Worm (Caenorhabditis elegans): ENCODE data around the gene pgl-1.

pgl-1 gene

DNA sequence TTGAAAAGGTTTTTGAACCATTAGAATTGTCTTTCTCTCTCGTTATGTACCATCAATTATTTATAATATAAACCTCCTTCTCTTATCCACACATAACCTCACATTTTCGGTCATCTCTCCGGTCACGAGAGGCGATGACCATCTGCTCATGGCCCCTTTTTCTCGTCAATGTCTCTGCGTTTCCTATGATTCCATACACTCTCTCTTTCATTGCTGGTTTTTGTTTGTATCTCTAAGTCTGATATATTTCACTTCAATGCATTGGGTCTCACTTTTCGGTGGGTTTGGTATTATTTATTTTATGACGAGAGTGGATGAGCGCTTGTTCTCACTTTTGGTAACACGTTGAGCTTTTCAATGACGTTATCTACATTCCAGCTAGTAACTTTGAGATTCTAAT, 45.9 kb upstream of the pgl-1 start (continued):
- no peak for TF ChIP-seq fkh-10 (GFP tag; optimal IDR thresholded peaks at IDR 0.05)
- TF ChIP-seq sox-4 (tag; optimal IDR thresholded peaks at IDR 0.05): no peak
- TF ChIP-seq ceh-8 (GFP tag; optimal IDR thresholded peaks at IDR 0.05): no peak
- TF ChIP-seq grh-1 (GFP tag; IDR thresholded peaks at IDR 0.05): no peak; the same call in 1 of the 2 replicates
- TF ChIP-seq nhr-19 (GFP tag; conservative IDR thresholded peaks at IDR 0.05): peak; percentile 74
- no peak for TF ChIP-seq unc-30 (tag; optimal IDR thresholded peaks at IDR 0.05)

DNA sequence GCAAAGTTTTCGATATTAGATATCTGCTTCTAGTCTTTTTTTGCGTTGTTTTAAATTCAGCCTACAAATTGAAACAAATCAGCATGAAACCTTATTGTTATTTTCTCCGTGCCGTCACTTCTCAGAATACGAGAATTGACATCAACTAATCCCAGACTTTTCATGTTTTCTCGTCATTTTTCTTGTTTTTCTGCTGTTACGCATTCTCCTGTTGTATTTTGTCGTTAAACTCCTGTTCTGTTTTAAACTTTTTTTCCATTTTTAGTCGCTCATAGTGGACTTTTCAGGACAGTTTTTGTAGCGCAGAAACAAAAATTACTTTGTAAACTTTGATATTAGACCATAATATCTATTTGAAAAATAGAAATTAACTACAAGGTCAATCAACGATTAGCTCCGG, 45.1 kb upstream of the pgl-1 start:
- TF ChIP-seq mdl-1 (tag; optimal IDR thresholded peaks at IDR 0.05) (no peak), nhr-85 (tag) (peak; percentile 56)

DNA sequence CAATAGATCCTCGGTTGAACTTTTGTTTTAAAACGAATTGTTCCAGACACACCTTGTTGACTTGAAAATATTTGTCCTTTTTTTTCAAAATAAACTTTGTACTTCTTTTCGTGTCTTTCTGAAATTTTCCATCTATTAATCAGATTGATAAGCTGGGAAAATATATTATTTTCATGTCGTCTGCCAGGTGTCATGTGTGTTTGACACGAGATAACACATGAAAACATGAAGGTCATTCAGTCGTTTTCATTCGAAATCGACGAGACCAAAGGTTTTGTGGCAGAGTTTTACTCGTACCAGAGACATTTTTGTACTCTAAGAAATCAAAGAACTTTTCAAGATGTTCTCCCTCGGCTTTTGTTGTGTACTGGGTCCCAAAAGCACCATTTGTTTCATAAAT, 43.5 kb upstream of the pgl-1 start:
- no peak for TF ChIP-seq isw-1 (GFP tag; IDR thresholded peaks at IDR 0.05)
- peak in 1 of 2 experiments; percentile 58 for TF ChIP-seq lin-35 (GFP tag; optimal IDR thresholded peaks at IDR 0.05)
- TF ChIP-seq rnt-1 (tag; optimal IDR thresholded peaks at IDR 0.05): no peak
- no peak for TF ChIP-seq egl-13 (tag; optimal IDR thresholded peaks at IDR 0.05)
- no peak for TF ChIP-seq efl-1 (optimal IDR thresholded peaks at IDR 0.05)
- TF ChIP-seq efl-1 (GFP tag; optimal IDR thresholded peaks at IDR 0.05 in 1 of 2): peak in 1 of 2 experiments; percentile 65
- TF ChIP-seq snu-23 (GFP tag; optimal IDR thresholded peaks at IDR 0.05): peak; percentile 47
- no peak for TF ChIP-seq hlh-17 (GFP tag; optimal IDR thresholded peaks at IDR 0.05; ENCODE audit: borderline replicate concordance)
- no peak for TF ChIP-seq ztf-11 (tag; optimal IDR thresholded peaks at IDR 0.05)
- no peak for TF ChIP-seq mab-9 (GFP tag; IDR thresholded peaks at IDR 0.05)
- TF ChIP-seq mef-2 (tag; optimal IDR thresholded peaks at IDR 0.05): no peak
- TF ChIP-seq elt-3 (tag; optimal IDR thresholded peaks at IDR 0.05): peak in 2 of 6 experiments; percentile 37 to 83
- no peak for TF ChIP-seq ces-1 (GFP tag; optimal IDR thresholded peaks at IDR 0.05)
- TF ChIP-seq dpl-1 (GFP tag; optimal IDR thresholded peaks at IDR 0.05): peak in 1 of 3 experiments; percentile 28
- TF ChIP-seq lsy-2 (tag; optimal IDR thresholded peaks at IDR 0.05): peak in 1 of 2 experiments; percentile 37
- TF ChIP-seq unc-130 (tag; optimal IDR thresholded peaks at IDR 0.05): peak; percentile 43
- peak; percentile 24 for TF ChIP-seq C16A3.4 (tag; optimal IDR thresholded peaks at IDR 0.05)
- peak; percentile 17 for TF ChIP-seq mep-1 (tag; optimal IDR thresholded peaks at IDR 0.05)
- TF ChIP-seq sptf-1 (tag; optimal IDR thresholded peaks at IDR 0.05): no peak
- TF ChIP-seq ceh-63 (GFP tag; optimal IDR thresholded peaks at IDR 0.05): no peak
- no peak for TF ChIP-seq F16B12.6 (tag; optimal IDR thresholded peaks at IDR 0.05)
- no peak for TF ChIP-seq jun-1 (tag; optimal IDR thresholded peaks at IDR 0.05)
- no peak for TF ChIP-seq C34B4.2 (tag; optimal IDR thresholded peaks at IDR 0.05)
- no peak for TF ChIP-seq pax-3 (tag; optimal IDR thresholded peaks at IDR 0.05)
- TF ChIP-seq lin-14 (GFP tag; optimal IDR thresholded peaks at IDR 0.05): peak; percentile 60
- peak; percentile 65 for TF ChIP-seq blmp-1 (tag; optimal IDR thresholded peaks at IDR 0.05)
- TF ChIP-seq pag-3 (tag; optimal IDR thresholded peaks at IDR 0.05; ENCODE audit: borderline replicate concordance, insufficient read depth): no peak
- no peak for TF ChIP-seq nhr-77 (tag; optimal IDR thresholded peaks at IDR 0.05)
- TF ChIP-seq lin-13 (GFP tag; optimal IDR thresholded peaks at IDR 0.05): no peak
- TF ChIP-seq lir-3 (tag; optimal IDR thresholded peaks at IDR 0.05; ENCODE audit: poor library complexity): no peak
- TF ChIP-seq unc-98 (GFP tag; IDR thresholded peaks at IDR 0.05): no peak
- no peak for TF ChIP-seq unc-30 (tag; optimal IDR thresholded peaks at IDR 0.05)
- TF ChIP-seq grh-1 (GFP tag; IDR thresholded peaks at IDR 0.05): no peak
- TF ChIP-seq elt-2 (tag; optimal IDR thresholded peaks at IDR 0.05): peak; percentile 80
- TF ChIP-seq mdl-1 (tag; optimal IDR thresholded peaks at IDR 0.05): peak in 1 of 2 experiments; percentile 41
- peak; percentile 66 for TF ChIP-seq nhr-71 (tag; optimal IDR thresholded peaks at IDR 0.05)
- no peak for TF ChIP-seq nhr-28 (tag; optimal IDR thresholded peaks at IDR 0.05)
- peak; percentile 22; the same call in 1 of the 2 replicates for TF ChIP-seq nhr-19 (GFP tag; conservative IDR thresholded peaks at IDR 0.05)
- TF ChIP-seq nhr-237 (tag; optimal IDR thresholded peaks at IDR 0.05): no peak
- peak; percentile 59 for TF ChIP-seq nhr-20 (tag; optimal IDR thresholded peaks at IDR 0.05)
- no peak for TF ChIP-seq lin-39 (tag; optimal IDR thresholded peaks at IDR 0.05)
- no peak for TF ChIP-seq nhr-84 (tag; optimal IDR thresholded peaks at IDR 0.05)
- TF ChIP-seq dsc-1 (tag; optimal IDR thresholded peaks at IDR 0.05): no peak
- no peak for TF ChIP-seq xbp-1 (tag; optimal IDR thresholded peaks at IDR 0.05)

Measured in whole organism, L1 larva.